Fruit fly (Drosophila melanogaster) whole organism, prepupa: Measurements from ENCODE around the gene CG43796.

Source experiments
- CG10631 ChIP-seq: fragments of 200-800 bp; sonication (Bioruptor generic); optimal IDR thresholded peaks from 2 replicates; lab custom pipeline; 2016; ENCODE audit warnings: missing biosample characterization, missing genetic modification characterization
- CG11762 ChIP-seq: fragments of 200-800 bp; sonication (Bioruptor generic); optimal IDR thresholded peaks from 3 replicates; lab custom pipeline; 2016; ENCODE audit warnings: missing biosample characterization, missing genetic modification characterization; ENCODE audit not compliant: insufficient read depth
- CG11902 ChIP-seq: fragments of 200-800 bp; sonication (Bioruptor generic); optimal IDR thresholded peaks from 3 replicates; lab custom pipeline; 2016; ENCODE audit warnings: missing biosample characterization, missing genetic modification characterization
- CG15336 ChIP-seq: fragments of 200-800 bp; sonication (Bioruptor generic); IDR thresholded peaks from 2 replicates; pipeline ENCODE4 v1.3.6; 2022; ENCODE audit warnings: missing biosample characterization, missing genetic modification characterization
- CG1621 ChIP-seq: fragments of 200-800 bp; sonication (Bioruptor generic); optimal IDR thresholded peaks from 3 replicates; lab custom pipeline; 2018; ENCODE audit warnings: missing biosample characterization, mild to moderate bottlenecking, missing genetic modification characterization
- CG16779 ChIP-seq: fragments of 200-800 bp; sonication (Bioruptor generic); optimal IDR thresholded peaks from 3 replicates; lab custom pipeline; 2017; ENCODE audit warnings: missing biosample characterization, mild to moderate bottlenecking, missing genetic modification characterization
- CG3032 ChIP-seq: fragments of 200-800 bp; optimal IDR thresholded peaks from 2 replicates; lab custom pipeline; 2019; ENCODE audit warnings: missing biosample characterization, mild to moderate bottlenecking, missing genetic modification characterization, moderate library complexity
- CG31627 ChIP-seq: fragments of 200-800 bp; sonication (Bioruptor generic); optimal IDR thresholded peaks from 3 replicates; lab custom pipeline; 2016; ENCODE audit warnings: missing biosample characterization, missing genetic modification characterization
- CG34406 ChIP-seq: fragments of 200-800 bp; sonication (Bioruptor generic); optimal IDR thresholded peaks from 3 replicates; lab custom pipeline; 2016; ENCODE audit warnings: missing biosample characterization, missing genetic modification characterization
- CG3919 ChIP-seq: fragments of 200-800 bp; sonication (Bioruptor generic); optimal IDR thresholded peaks from 3 replicates; lab custom pipeline; 2016; ENCODE audit warnings: missing biosample characterization, missing genetic modification characterization
- CG6276 ChIP-seq: fragments of 200-800 bp; sonication (Bioruptor generic); optimal IDR thresholded peaks from 2 replicates; lab custom pipeline; 2017; ENCODE audit warnings: missing biosample characterization, mild to moderate bottlenecking, missing genetic modification characterization
- CG6792 ChIP-seq: fragments of 200-800 bp; sonication (Bioruptor generic); optimal IDR thresholded peaks from 3 replicates; lab custom pipeline; 2016; ENCODE audit warnings: missing biosample characterization, missing genetic modification characterization
- CG6808 ChIP-seq: fragments of 200-800 bp; sonication (Bioruptor generic); optimal IDR thresholded peaks from 3 replicates; lab custom pipeline; 2017; ENCODE audit warnings: missing biosample characterization, missing genetic modification characterization, mild to moderate bottlenecking, moderate library complexity, missing genetic modification reagents
- CG6854 ChIP-seq: fragments of 200-800 bp; sonication (Bioruptor generic); optimal IDR thresholded peaks from 2 replicates; lab custom pipeline; 2017; ENCODE audit warnings: missing biosample characterization, mild to moderate bottlenecking, missing genetic modification characterization
- CG7368 ChIP-seq: fragments of 200-800 bp; sonication (Bioruptor generic); optimal IDR thresholded peaks from 3 replicates; lab custom pipeline; 2016; ENCODE audit warnings: missing biosample characterization, missing genetic modification characterization
- CG8119 ChIP-seq: fragments of 200-800 bp; sonication (Bioruptor generic); IDR thresholded peaks from 3 replicates; pipeline ENCODE4 v1.3.6; 2022; ENCODE audit warnings: missing biosample characterization, missing genetic modification characterization
- CG8632 ChIP-seq: fragments of 200-800 bp; sonication (Bioruptor generic); optimal IDR thresholded peaks from 3 replicates; lab custom pipeline; 2016; ENCODE audit warnings: missing biosample characterization, missing genetic modification characterization
- CG9139 ChIP-seq: fragments of 200-800 bp; sonication (Bioruptor generic); optimal IDR thresholded peaks from 3 replicates; lab custom pipeline; 2017; ENCODE audit warnings: missing biosample characterization, mild to moderate bottlenecking, missing genetic modification characterization
- Eip75B ChIP-seq: fragments of 200-800 bp; sonication (Bioruptor generic); optimal IDR thresholded peaks from 3 replicates; lab custom pipeline; 2016; ENCODE audit warnings: missing biosample characterization, missing genetic modification characterization
- Eip78C ChIP-seq: fragments of 200-800 bp; sonication (Bioruptor generic); peaks from one replicate; lab custom pipeline; 2016; ENCODE audit warnings: missing biosample characterization, missing genetic modification characterization
- Eip93F ChIP-seq: fragments of 200-800 bp; sonication (Bioruptor generic); optimal IDR thresholded peaks from 2 replicates; lab custom pipeline; 2016; ENCODE audit warnings: missing biosample characterization, mild to moderate bottlenecking, missing genetic modification characterization
- Ets96B ChIP-seq: fragments of 200-800 bp; optimal IDR thresholded peaks from 2 replicates; lab custom pipeline; 2019; ENCODE audit warnings: missing biosample characterization, mild to moderate bottlenecking, missing genetic modification characterization, moderate library complexity
- Hr39 ChIP-seq: fragments of 200-800 bp; sonication (Bioruptor generic); optimal IDR thresholded peaks from 2 replicates; lab custom pipeline; 2016; ENCODE audit warnings: missing biosample characterization, missing genetic modification characterization
- Lpt ChIP-seq: fragments of 200-800 bp; sonication (Bioruptor generic); optimal IDR thresholded peaks from 3 replicates; lab custom pipeline; 2016; ENCODE audit warnings: missing biosample characterization, missing genetic modification characterization
- Met ChIP-seq: fragments of 200-800 bp; sonication (Bioruptor generic); optimal IDR thresholded peaks from 3 replicates; lab custom pipeline; 2016; ENCODE audit warnings: missing biosample characterization, missing genetic modification characterization
- OdsH ChIP-seq: fragments of 200-800 bp; sonication (Bioruptor generic); optimal IDR thresholded peaks from 3 replicates; lab custom pipeline; 2016; ENCODE audit warnings: missing biosample characterization, missing genetic modification characterization
- Smox ChIP-seq: fragments of 200-800 bp; sonication (Bioruptor generic); optimal IDR thresholded peaks from 3 replicates; lab custom pipeline; 2016; ENCODE audit warnings: missing biosample characterization, missing genetic modification characterization
- Sox102F ChIP-seq: fragments of 200-800 bp; sonication (Bioruptor generic); optimal IDR thresholded peaks from 2 replicates; lab custom pipeline; 2016; ENCODE audit warnings: missing biosample characterization, mild to moderate bottlenecking, missing genetic modification characterization
- Sox14 ChIP-seq: fragments of 200-800 bp; sonication (Bioruptor generic); optimal IDR thresholded peaks from 3 replicates; lab custom pipeline; 2016; ENCODE audit warnings: missing biosample characterization, missing genetic modification characterization
- Sox15 ChIP-seq: fragments of 200-800 bp; sonication (Bioruptor generic); optimal IDR thresholded peaks from 3 replicates; lab custom pipeline; 2016; ENCODE audit warnings: missing biosample characterization, missing genetic modification characterization
- achi ChIP-seq: fragments of 200-800 bp; sonication (Bioruptor generic); optimal IDR thresholded peaks from 3 replicates; lab custom pipeline; 2016; ENCODE audit warnings: missing biosample characterization, missing genetic modification characterization
- acj6 ChIP-seq: fragments of 200-800 bp; sonication (Bioruptor generic); optimal IDR thresholded peaks from 3 replicates; lab custom pipeline; 2016; ENCODE audit warnings: missing biosample characterization, missing genetic modification characterization
- cyc ChIP-seq: fragments of 200-800 bp; sonication (Bioruptor generic); optimal IDR thresholded peaks from 3 replicates; lab custom pipeline; 2016; ENCODE audit warnings: missing biosample characterization, missing genetic modification characterization
- dac ChIP-seq: fragments of 200-800 bp; sonication (Bioruptor generic); optimal IDR thresholded peaks from 2 replicates; lab custom pipeline; 2017; ENCODE audit warnings: missing biosample characterization, mild to moderate bottlenecking, missing genetic modification characterization
- dsx ChIP-seq: fragments of 200-800 bp; optimal IDR thresholded peaks from 3 replicates; lab custom pipeline; 2019; ENCODE audit warnings: missing biosample characterization, mild to moderate bottlenecking, missing genetic modification characterization, moderate library complexity; ENCODE audit not compliant: poor library complexity, severe bottlenecking
- eg ChIP-seq: fragments of 200-800 bp; sonication (Bioruptor generic); IDR thresholded peaks from 3 replicates; pipeline ENCODE4 v1.3.6; 2022; ENCODE audit warnings: missing biosample characterization, missing genetic modification characterization
- esn ChIP-seq: fragments of 200-800 bp; sonication (Bioruptor generic); optimal IDR thresholded peaks from 2 replicates; lab custom pipeline; 2016; ENCODE audit warnings: missing biosample characterization, mild to moderate bottlenecking, missing genetic modification characterization, moderate library complexity
- fd59A ChIP-seq: fragments of 200-800 bp; sonication (Bioruptor generic); optimal IDR thresholded peaks from 2 replicates; lab custom pipeline; 2017; ENCODE audit warnings: missing biosample characterization, mild to moderate bottlenecking, missing genetic modification characterization, missing genetic modification reagents
- fkh ChIP-seq: fragments of 200-800 bp; sonication (Bioruptor generic); optimal IDR thresholded peaks from 3 replicates; lab custom pipeline; 2017; ENCODE audit warnings: missing biosample characterization, mild to moderate bottlenecking, missing genetic modification characterization, moderate library complexity
- lz ChIP-seq: fragments of 200-800 bp; sonication (Bioruptor generic); optimal IDR thresholded peaks from 3 replicates; lab custom pipeline; 2016; ENCODE audit warnings: missing biosample characterization, missing genetic modification characterization
- net ChIP-seq: fragments of 200-800 bp; sonication (Bioruptor generic); optimal IDR thresholded peaks from 3 replicates; lab custom pipeline; 2016; ENCODE audit warnings: missing biosample characterization, missing genetic modification characterization
- pdm3 ChIP-seq: fragments of 200-800 bp; sonication (Bioruptor generic); optimal IDR thresholded peaks from 3 replicates; lab custom pipeline; 2016; ENCODE audit warnings: missing biosample characterization, missing genetic modification characterization
- salr ChIP-seq, 2 experiments: fragments of 200-800 bp; sonication (Bioruptor generic); optimal IDR thresholded peaks; 3 replicates each; lab custom pipeline; 2016 to 2018; ENCODE audit warnings: missing biosample characterization in 2 of 2, missing genetic modification characterization in 2 of 2, mild to moderate bottlenecking in 1 of 2
- ss ChIP-seq, 2 experiments: fragments of 200-800 bp; sonication (Bioruptor generic); optimal IDR thresholded peaks; 2 replicates in 1 of 2; 3 replicates in 1 of 2; lab custom pipeline; 2017 to 2018; ENCODE audit warnings: mild to moderate bottlenecking in 2 of 2, missing biosample characterization in 2 of 2, missing genetic modification characterization in 2 of 2, moderate library complexity in 1 of 2
- svp ChIP-seq: fragments of 200-800 bp; sonication (Bioruptor generic); peaks from one replicate; lab custom pipeline; 2016; ENCODE audit warnings: missing biosample characterization, missing genetic modification characterization
- topi ChIP-seq: fragments of 200-800 bp; sonication (Bioruptor generic); optimal IDR thresholded peaks from 3 replicates; lab custom pipeline; 2016; ENCODE audit warnings: missing biosample characterization, missing genetic modification characterization
- vri ChIP-seq: fragments of 200-800 bp; sonication (Bioruptor generic); optimal IDR thresholded peaks from 3 replicates; lab custom pipeline; 2016; ENCODE audit warnings: missing biosample characterization, mild to moderate bottlenecking, missing genetic modification characterization

CG43796 gene

dm6 chr2L:8471667-8472066, 10.5 kb upstream of the CG43796 start (continued):
- no peak for TF ChIP-seq dac (GFP tag; lab: Kevin White, UChicago)
- no peak for TF ChIP-seq Sox15 (GFP tag; lab: Kevin White, UChicago)
- peak; percentile 49 for TF ChIP-seq CG1621 (tag; lab: Kevin White, UChicago)
- 0 out of 3 replicates have a peak, but pooled peaks have one; percentile 40 for TF ChIP-seq eg (GFP tag; lab: Robert Waterston, UW)
- peak; percentile 40 for TF ChIP-seq lz (GFP tag; lab: Kevin White, UChicago)
- TF ChIP-seq topi (GFP tag; lab: Kevin White, UChicago): peak; percentile 36
- peak; percentile 35 for TF ChIP-seq CG6792 (GFP tag; lab: Kevin White, UChicago)
- no peak for TF ChIP-seq Eip93F (GFP tag; lab: Kevin White, UChicago)
- peak; percentile 65 for TF ChIP-seq dsx (GFP tag; lab: Kevin White, UChicago)
- TF ChIP-seq fkh (GFP tag; lab: Kevin White, UChicago): no peak
- TF ChIP-seq Lpt (GFP tag; lab: Kevin White, UChicago): peak; percentile 63
- peak; percentile 7 for TF ChIP-seq CG9139
- no peak for TF ChIP-seq CG7368
- peak; percentile 93 for TF ChIP-seq Eip78C (GFP tag; lab: Kevin White, UChicago)
- TF ChIP-seq CG8632 (GFP tag; lab: Kevin White, UChicago): peak; percentile 47
- peak; percentile 54 to 57 for TF ChIP-seq ss (GFP tag; optimal IDR thresholded peaks at IDR 0.05; lab: Kevin White, UChicago)
- TF ChIP-seq CG6276 (GFP tag; lab: Kevin White, UChicago): peak; percentile 64
- peak; percentile 77 for TF ChIP-seq CG15336
- TF ChIP-seq fd59A (GFP tag; lab: Kevin White, UChicago): peak; percentile 45
- TF ChIP-seq CG16779: peak; percentile 51
- peak; percentile 25 for TF ChIP-seq CG31627 (GFP tag; lab: Kevin White, UChicago)
- TF ChIP-seq cyc (GFP tag; lab: Kevin White, UChicago): peak; percentile 6
- TF ChIP-seq acj6: peak; percentile 62
- TF ChIP-seq OdsH: peak; percentile 65
- peak; percentile 53 for TF ChIP-seq CG34406

dm6 chr2L:8473448-8473847, 8.7 kb upstream of the CG43796 start:
- peak; percentile 66 for TF ChIP-seq OdsH
- peak; percentile 84 for TF ChIP-seq esn (GFP tag; lab: Kevin White, UChicago)
- peak; percentile 27 for TF ChIP-seq CG9139
- TF ChIP-seq net (GFP tag; lab: Kevin White, UChicago): peak; percentile 79
- peak; percentile 63 for TF ChIP-seq Smox
- peak; percentile 69 for TF ChIP-seq Sox15 (GFP tag; lab: Kevin White, UChicago)
- TF ChIP-seq achi (GFP tag; lab: Kevin White, UChicago): peak; percentile 68
- TF ChIP-seq CG8632 (GFP tag; lab: Kevin White, UChicago): peak; percentile 68
- peak; percentile 67 for TF ChIP-seq Ets96B (tag; lab: Kevin White, UChicago)
- TF ChIP-seq CG10631 (GFP tag; lab: Kevin White, UChicago): peak; percentile 63
- no peak for TF ChIP-seq fkh (GFP tag; lab: Kevin White, UChicago)
- TF ChIP-seq Eip93F (GFP tag; lab: Kevin White, UChicago): peak; percentile 34
- TF ChIP-seq Sox14 (GFP tag; lab: Kevin White, UChicago): peak; percentile 85
- TF ChIP-seq CG3032 (tag; lab: Kevin White, UChicago): peak; percentile 81
- peak; percentile 75 for TF ChIP-seq eg (GFP tag; lab: Robert Waterston, UW)
- peak; percentile 73 for TF ChIP-seq CG31627 (GFP tag; lab: Kevin White, UChicago)
- TF ChIP-seq salr (GFP tag; optimal IDR thresholded peaks at IDR 0.05; lab: Kevin White, UChicago): peak; percentile 41 to 44
- TF ChIP-seq CG34406: peak; percentile 71
- TF ChIP-seq Eip75B (GFP tag; lab: Kevin White, UChicago): peak; percentile 73
- TF ChIP-seq CG1621 (tag; lab: Kevin White, UChicago): peak; percentile 58
- TF ChIP-seq Met (GFP tag; lab: Kevin White, UChicago): peak; percentile 85
- peak; percentile 74 for TF ChIP-seq CG6792 (GFP tag; lab: Kevin White, UChicago)
- peak; percentile 69 for TF ChIP-seq CG7368
- peak; percentile 61 for TF ChIP-seq vri (GFP tag; lab: Kevin White, UChicago)
- TF ChIP-seq pdm3 (GFP tag; lab: Kevin White, UChicago): peak; percentile 73
- peak; percentile 70 for TF ChIP-seq CG11902 (GFP tag; lab: Kevin White, UChicago)
- TF ChIP-seq CG8119: peak; percentile 71; the same call in 2 of the 3 replicates
- TF ChIP-seq cyc (GFP tag; lab: Kevin White, UChicago): peak; percentile 74
- peak; percentile 84 for TF ChIP-seq CG6808 (GFP tag; lab: Kevin White, UChicago)
- TF ChIP-seq Eip78C (GFP tag; lab: Kevin White, UChicago): peak; percentile 94
- peak; percentile 70 for TF ChIP-seq Hr39
- peak; percentile 59 for TF ChIP-seq acj6
- TF ChIP-seq CG6854 (GFP tag; lab: Kevin White, UChicago): peak; percentile 78
- TF ChIP-seq svp (GFP tag; lab: Kevin White, UChicago): peak; percentile 94
- TF ChIP-seq CG16779: peak; percentile 35
- peak; percentile 77 for TF ChIP-seq CG3919 (GFP tag; lab: Kevin White, UChicago)
- peak; percentile 36 for TF ChIP-seq Lpt (GFP tag; lab: Kevin White, UChicago)
- TF ChIP-seq CG11762 (GFP tag; lab: Kevin White, UChicago): peak; percentile 50
- TF ChIP-seq Sox102F (GFP tag; lab: Kevin White, UChicago): peak; percentile 78
